Fruit fly (Drosophila melanogaster) whole organism, wandering third instar larva: Measurements from ENCODE around the gene JTBR.

Experiments
- CG32264 ChIP-seq: fragments of 200-800 bp; sonication (Bioruptor generic); optimal IDR thresholded peaks from 2 replicates; lab custom pipeline; 2016; ENCODE audit warnings: missing biosample characterization, missing genetic modification characterization
- Vsx2 ChIP-seq: fragments of 200-300, 225-300 bp; sonication (Bioruptor generic); optimal IDR thresholded peaks from 2 replicates; lab custom pipeline; 2018; ENCODE audit warnings: missing biosample characterization, missing genetic modification characterization; ENCODE audit not compliant: partially characterized antibody
- fru ChIP-seq: fragments of 200-800 bp; sonication (Bioruptor generic); optimal IDR thresholded peaks from 3 replicates; lab custom pipeline; 2016; ENCODE audit warnings: missing biosample characterization, mild to moderate bottlenecking, missing genetic modification characterization
- pan ChIP-seq: fragments of >200 bp; optimal IDR thresholded peaks from 2 replicates; lab custom pipeline; 2017
- usp ChIP-seq: fragments of >200 bp; optimal IDR thresholded peaks from 2 replicates; lab custom pipeline; 2017; ENCODE audit warnings: missing biosample characterization, missing genetic modification characterization

dm6 chr3L:1818834-1819233 is 16.2 kb upstream of the JTBR start:
- TF ChIP-seq pan (lab: Kevin White, UChicago) (no peak), fru (GFP tag; lab: Kevin White, UChicago) (no peak), CG32264 (GFP tag; lab: Kevin White, UChicago) (no peak), usp (GFP tag; lab: Kevin White, UChicago) (no peak), Vsx2 (GFP tag; lab: Kevin White, UChicago) (no peak)
